Worm (Caenorhabditis elegans) whole organism, L3 larva: ENCODE data around the gene W02D7.4.

Experiments
- egl-27 ChIP-seq: sonication (generic microtip); optimal IDR thresholded peaks from 4 replicates; lab custom pipeline; 2017; ENCODE audit warnings: missing biosample characterization, missing genetic modification reagents, missing genetic modification characterization
- elt-3 ChIP-seq, 3 experiments: fragments of 150-350 bp in 1 of 3; sonication (generic microtip) in 2 of 3; optimal IDR thresholded peaks; 2 replicates in 2 of 3; 4 replicates in 1 of 3; lab custom pipeline; 2014 to 2017; ENCODE audit warnings: missing biosample characterization in 3 of 3, missing genetic modification characterization in 3 of 3
- fos-1 ChIP-seq: fragments of 150-350 bp; optimal IDR thresholded peaks from 2 replicates; lab custom pipeline; 2014; ENCODE audit warnings: missing biosample characterization, missing genetic modification characterization

ce11 chrV:8291764-8292163 is 5.6 kb downstream of the W02D7.4 start, which contains the start of gene srg-33:
- no peak for TF ChIP-seq elt-3 (tag; optimal IDR thresholded peaks at IDR 0.05; lab: Kevin White, UChicago)
- no peak for TF ChIP-seq egl-27 (tag; lab: Kevin White, UChicago)
- no peak for TF ChIP-seq fos-1 (tag; lab: Kevin White, UChicago)
